Worm (Caenorhabditis elegans): ENCODE measurements around the gene F47B8.4.

ce11 chrV:14290636-14291035 is 33.8 kb downstream of the F47B8.4 start, which contains the start of gene F14D7.18:
- no peak for TF ChIP-seq ztf-23 (GFP tag; IDR thresholded peaks at IDR 0.05)
- TF ChIP-seq ref-1 (GFP tag; conservative IDR thresholded peaks at IDR 0.05) = no peak
- TF ChIP-seq flt-1 (GFP tag; IDR thresholded peaks at IDR 0.05) = no peak
- no peak for TF ChIP-seq med-1 (GFP tag; optimal IDR thresholded peaks at IDR 0.05; ENCODE audit: insufficient read depth)
- no peak for TF ChIP-seq T22C8.4 (GFP tag; IDR thresholded peaks at IDR 0.05)
- TF ChIP-seq cog-1 (tag; optimal IDR thresholded peaks at IDR 0.05) = no peak

Data from whole organism, midembryonic.